Worm (Caenorhabditis elegans): ENCODE results near the gene srx-34.

DNA sequence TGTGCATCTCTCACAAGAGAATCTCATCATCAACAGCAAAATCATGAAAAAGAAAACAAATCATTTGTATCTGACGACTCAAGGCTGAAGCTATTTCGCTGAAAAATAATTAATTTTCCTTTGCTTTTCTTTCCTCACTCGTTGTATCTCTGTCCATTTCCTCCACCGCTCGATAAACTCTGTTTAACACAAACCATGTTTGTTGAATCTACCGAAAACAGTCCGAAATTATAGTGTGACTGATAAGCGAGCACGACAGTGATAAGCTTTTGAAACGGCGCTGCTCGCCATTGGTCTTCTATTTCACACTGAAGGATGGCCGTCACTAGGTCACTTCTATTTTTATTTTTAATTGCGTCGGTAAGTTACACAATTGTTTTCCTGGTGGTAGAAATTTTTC, 44.4 kb downstream of the srx-34 start, which contains the start of gene npa-1:
- TF ChIP-seq egl-27 (tag; optimal IDR thresholded peaks at IDR 0.05) (no peak), T20F7.1 (GFP tag; optimal IDR thresholded peaks at IDR 0.05) (no peak), nhr-6 (tag; optimal IDR thresholded peaks at IDR 0.05) (no peak), nhr-77 (tag; optimal IDR thresholded peaks at IDR 0.05) (peak; percentile 13), nhr-28 (tag; optimal IDR thresholded peaks at IDR 0.05) (peak; percentile 75), cey-2 (tag; optimal IDR thresholded peaks at IDR 0.05; ENCODE audit: borderline replicate concordance, insufficient read depth) (no peak), F49E8.2 (tag; optimal IDR thresholded peaks at IDR 0.05; ENCODE audit: borderline replicate concordance) (no peak), unc-62 (GFP tag; optimal IDR thresholded peaks at IDR 0.05 in 1 of 2) (no peak), unc-62 (tag; optimal IDR thresholded peaks at IDR 0.05) (no peak)

Measured in whole organism, L4 larva.